Fruit fly (Drosophila melanogaster) whole organism, embryonic: ENCODE results near the gene DAAM.

Experiments used
- Asciz ChIP-seq: fragments of 200-800 bp; sonication (Bioruptor generic); optimal IDR thresholded peaks from 2 replicates; lab custom pipeline; 2017; ENCODE audit warnings: missing biosample characterization, mild to moderate bottlenecking, missing genetic modification characterization, missing genetic modification reagents
- CG10654 ChIP-seq: fragments of 200-800 bp; sonication (Bioruptor generic); optimal IDR thresholded peaks from 2 replicates; lab custom pipeline; 2016; ENCODE audit warnings: missing biosample characterization, missing genetic modification characterization
- CG14667 ChIP-seq: fragments of 200-800 bp; sonication (Bioruptor generic); IDR thresholded peaks from 2 replicates; pipeline ENCODE4 v1.3.6; 2022; ENCODE audit warnings: missing biosample characterization, missing genetic modification characterization
- CG15514 ChIP-seq: fragments of 200-800 bp; sonication (Bioruptor generic); optimal IDR thresholded peaks from 3 replicates; lab custom pipeline; 2017; ENCODE audit warnings: missing biosample characterization, missing genetic modification characterization, mild to moderate bottlenecking, moderate library complexity, missing genetic modification reagents
- CG16779 ChIP-seq: fragments of 200-800 bp; sonication (Bioruptor generic); IDR thresholded peaks from 2 replicates; pipeline ENCODE4 v1.3.6; 2022; ENCODE audit warnings: missing biosample characterization, missing genetic modification characterization
- CG18011 ChIP-seq: fragments of 200-800 bp; sonication (Bioruptor generic); optimal IDR thresholded peaks from 2 replicates; lab custom pipeline; 2017; ENCODE audit warnings: missing biosample characterization, missing genetic modification characterization, mild to moderate bottlenecking, moderate library complexity, missing genotype
- CG2120 ChIP-seq: fragments of 200-800 bp; sonication (Bioruptor generic); optimal IDR thresholded peaks from 3 replicates; lab custom pipeline; 2016; ENCODE audit warnings: missing biosample characterization, missing genetic modification characterization
- CG2129 ChIP-seq: fragments of 200-800 bp; sonication (Bioruptor generic); IDR thresholded peaks from 2 replicates; pipeline ENCODE4 v1.3.6; 2022; ENCODE audit warnings: missing biosample characterization, missing genetic modification characterization; ENCODE audit not compliant: partially characterized antibody
- CG2889 ChIP-seq: fragments of 200-800 bp; sonication (Bioruptor generic); IDR thresholded peaks from 3 replicates; pipeline ENCODE4 v1.3.6; 2022; ENCODE audit warnings: missing biosample characterization, missing genetic modification characterization
- CG4360 ChIP-seq: fragments of 200-800 bp; sonication (Bioruptor generic); IDR thresholded peaks from 2 replicates; pipeline ENCODE4 v1.3.6; 2022; ENCODE audit warnings: missing biosample characterization, missing genetic modification characterization
- CG6791 ChIP-seq: fragments of 200-800 bp; sonication (Bioruptor generic); IDR thresholded peaks from 3 replicates; pipeline ENCODE4 v1.3.6; 2022; ENCODE audit warnings: missing biosample characterization, missing genetic modification characterization; ENCODE audit not compliant: partially characterized antibody
- CG7271 ChIP-seq: fragments of 200-800 bp; sonication (Bioruptor generic); optimal IDR thresholded peaks from 2 replicates; lab custom pipeline; 2018; ENCODE audit warnings: missing biosample characterization, mild to moderate bottlenecking, missing genetic modification characterization, moderate library complexity
- CG7839 ChIP-seq: fragments of 200-800 bp; sonication (Bioruptor generic); optimal IDR thresholded peaks from 3 replicates; lab custom pipeline; 2018; ENCODE audit warnings: missing biosample characterization, mild to moderate bottlenecking, missing genetic modification characterization, moderate library complexity
- CG9797 ChIP-seq: fragments of 200-800 bp; sonication (Bioruptor generic); optimal IDR thresholded peaks from 3 replicates; lab custom pipeline; 2018; ENCODE audit warnings: missing biosample characterization, mild to moderate bottlenecking, missing genetic modification characterization
- CkIIα-i1 ChIP-seq: fragments of 200-800 bp; sonication (Bioruptor generic); IDR thresholded peaks from 2 replicates; pipeline ENCODE4 v1.3.6; 2022; ENCODE audit warnings: missing biosample characterization, missing genetic modification characterization
- Deaf1 ChIP-seq: fragments of 200-800 bp; optimal IDR thresholded peaks from 3 replicates; lab custom pipeline; 2019; ENCODE audit warnings: missing biosample characterization, mild to moderate bottlenecking, missing genetic modification characterization, moderate library complexity
- Dref ChIP-seq: fragments of 200-800 bp; sonication (Bioruptor generic); IDR thresholded peaks from 2 replicates; pipeline ENCODE4 v1.3.6; 2022; ENCODE audit warnings: missing biosample characterization, missing genetic modification characterization
- Drgx ChIP-seq: fragments of 200-800 bp; sonication (Bioruptor generic); IDR thresholded peaks from 2 replicates; pipeline ENCODE4 v1.3.6; 2022; ENCODE audit warnings: missing biosample characterization, missing genetic modification characterization
- Ets65A ChIP-seq: fragments of 200-800 bp; sonication (Bioruptor generic); peaks from one replicate; lab custom pipeline; 2016; ENCODE audit warnings: missing biosample characterization, missing genetic modification characterization
- Kr ChIP-seq: fragments of 200-800 bp; sonication (Bioruptor generic); optimal IDR thresholded peaks from 2 replicates; lab custom pipeline; 2017; ENCODE audit warnings: missing biosample characterization, mild to moderate bottlenecking, missing genetic modification characterization
- NC2β ChIP-seq: fragments of 200-800 bp; sonication (Bioruptor generic); optimal IDR thresholded peaks from 2 replicates; lab custom pipeline; 2016; ENCODE audit warnings: missing biosample characterization, missing genetic modification characterization
- Ravus ChIP-seq: fragments of 200-800 bp; sonication (Bioruptor generic); IDR thresholded peaks from 2 replicates; pipeline ENCODE4 v1.3.6; 2022; ENCODE audit warnings: missing biosample characterization, missing genetic modification characterization
- Side ChIP-seq: fragments of 200-800 bp; sonication (Bioruptor generic); optimal IDR thresholded peaks from 2 replicates; lab custom pipeline; 2016; ENCODE audit warnings: missing biosample characterization, missing genetic modification characterization
- Six4 ChIP-seq: fragments of 200-800 bp; sonication (Bioruptor generic); optimal IDR thresholded peaks from 2 replicates; lab custom pipeline; 2016; ENCODE audit warnings: missing biosample characterization, missing genetic modification characterization
- Taf1 ChIP-seq: fragments of 200-800 bp; sonication (Bioruptor generic); IDR thresholded peaks from 2 replicates; pipeline ENCODE4 v1.3.6; 2022; ENCODE audit warnings: missing biosample characterization, missing genetic modification characterization
- Trl ChIP-seq, 3 experiments: fragments of >200 bp in 2 of 3; fragments of 200-800 bp in 1 of 3; sonication (Bioruptor generic) in 1 of 3; optimal IDR thresholded peaks; 2 replicates in 1 of 3; 3 replicates in 2 of 3; lab custom pipeline; 2016 to 2017; ENCODE audit warnings: missing biosample characterization in 1 of 3, missing genetic modification characterization in 1 of 3
- Vsx1 ChIP-seq: fragments of 200-800 bp; sonication (Bioruptor generic); optimal IDR thresholded peaks from 2 replicates; lab custom pipeline; 2017; ENCODE audit warnings: missing biosample characterization, mild to moderate bottlenecking, missing genetic modification characterization, missing genetic modification reagents
- ab ChIP-seq: fragments of 200-800 bp; sonication (Bioruptor generic); optimal IDR thresholded peaks from 2 replicates; lab custom pipeline; 2016; ENCODE audit warnings: missing biosample characterization, missing genetic modification characterization
- ara ChIP-seq: fragments of 200-800 bp; sonication (Bioruptor generic); IDR thresholded peaks from 2 replicates; pipeline ENCODE4 v1.3.6; 2022; ENCODE audit warnings: missing biosample characterization, missing genetic modification characterization
- ase ChIP-seq: fragments of 200-800 bp; sonication (Bioruptor generic); IDR thresholded peaks from 3 replicates; pipeline ENCODE4 v1.3.6; 2022; ENCODE audit warnings: missing biosample characterization, missing genetic modification characterization
- ato ChIP-seq: fragments of 200-800 bp; sonication (Bioruptor generic); IDR thresholded peaks from 2 replicates; pipeline ENCODE4 v1.3.6; 2022; ENCODE audit warnings: missing biosample characterization, missing genetic modification characterization; ENCODE audit not compliant: partially characterized antibody
- bcd ChIP-seq: fragments of 200-800 bp; sonication (Bioruptor generic); optimal IDR thresholded peaks from 2 replicates; lab custom pipeline; 2017; ENCODE audit warnings: missing biosample characterization, mild to moderate bottlenecking, missing genetic modification characterization
- cg ChIP-seq: fragments of 200-800 bp; sonication (Bioruptor generic); optimal IDR thresholded peaks from 3 replicates; lab custom pipeline; 2019; ENCODE audit warnings: missing biosample characterization, mild to moderate bottlenecking, missing genetic modification characterization, moderate library complexity
- ci ChIP-seq: fragments of 200-800 bp; sonication (Bioruptor generic); IDR thresholded peaks from 3 replicates; pipeline ENCODE4 v1.3.6; 2022; ENCODE audit warnings: missing biosample characterization, missing genetic modification characterization
- cwo ChIP-seq: fragments of 200-800 bp; sonication (Bioruptor generic); optimal IDR thresholded peaks from 3 replicates; lab custom pipeline; 2017; ENCODE audit warnings: missing biosample characterization, missing genetic modification characterization, mild to moderate bottlenecking, moderate library complexity, missing genetic modification reagents
- emc ChIP-seq: fragments of 200-800 bp; sonication (Bioruptor generic); optimal IDR thresholded peaks from 2 replicates; lab custom pipeline; 2016; ENCODE audit warnings: missing biosample characterization, missing genetic modification characterization
- inv ChIP-seq: fragments of 200-800 bp; sonication (Bioruptor generic); IDR thresholded peaks from 2 replicates; pipeline ENCODE4 v1.3.6; 2022; ENCODE audit warnings: missing biosample characterization, missing genetic modification characterization; ENCODE audit not compliant: partially characterized antibody
- lmd ChIP-seq: fragments of 200-800 bp; sonication (Bioruptor generic); IDR thresholded peaks from 2 replicates; pipeline ENCODE4 v1.3.6; 2022; ENCODE audit warnings: missing biosample characterization, missing genetic modification characterization
- mirr ChIP-seq: fragments of 200-800 bp; sonication (Bioruptor generic); optimal IDR thresholded peaks from 3 replicates; lab custom pipeline; 2018; ENCODE audit warnings: missing biosample characterization, mild to moderate bottlenecking, missing genetic modification characterization
- nom ChIP-seq: fragments of 200-800 bp; sonication (Bioruptor generic); optimal IDR thresholded peaks from 2 replicates; lab custom pipeline; 2017; ENCODE audit warnings: missing biosample characterization, missing genetic modification characterization, mild to moderate bottlenecking, moderate library complexity, missing genetic modification reagents
- peb ChIP-seq: fragments of 200-800 bp; sonication (Bioruptor generic); IDR thresholded peaks from 2 replicates; pipeline ENCODE4 v1.3.6; 2022; ENCODE audit warnings: missing biosample characterization, missing genetic modification characterization
- sens ChIP-seq: fragments of 200-800 bp; sonication (Bioruptor generic); peaks from one replicate; lab custom pipeline; 2016; ENCODE audit warnings: missing biosample characterization, missing genetic modification characterization
- sisA ChIP-seq: fragments of 200-800 bp; sonication (Bioruptor generic); IDR thresholded peaks from 2 replicates; pipeline ENCODE4 v1.3.6; 2022; ENCODE audit warnings: missing biosample characterization, missing genetic modification characterization
- sob ChIP-seq: fragments of 200-800 bp; sonication (Bioruptor generic); IDR thresholded peaks from 2 replicates; pipeline ENCODE4 v1.3.6; 2022; ENCODE audit warnings: missing biosample characterization, missing genetic modification characterization
- sqz ChIP-seq: fragments of 200-800 bp; sonication (Bioruptor generic); optimal IDR thresholded peaks from 3 replicates; lab custom pipeline; 2018; ENCODE audit warnings: missing biosample characterization, mild to moderate bottlenecking, missing genetic modification characterization
- stwl ChIP-seq: fragments of 200-800 bp; sonication (Bioruptor generic); optimal IDR thresholded peaks from 3 replicates; lab custom pipeline; 2018; ENCODE audit warnings: missing biosample characterization, mild to moderate bottlenecking, missing genetic modification characterization, moderate library complexity
- tap ChIP-seq: fragments of 200-800 bp; optimal IDR thresholded peaks from 3 replicates; lab custom pipeline; 2019; ENCODE audit warnings: missing biosample characterization, mild to moderate bottlenecking, missing genetic modification characterization, moderate library complexity
- trem ChIP-seq: fragments of 200-800 bp; optimal IDR thresholded peaks from 3 replicates; lab custom pipeline; 2019; ENCODE audit warnings: missing biosample characterization, mild to moderate bottlenecking, missing genetic modification characterization, moderate library complexity
- usp ChIP-seq: fragments of >200 bp; optimal IDR thresholded peaks from 2 replicates; lab custom pipeline; 2017; ENCODE audit warnings: missing biosample characterization, missing genetic modification characterization

The DAAM gene

dm6 chrX:1275018-1275820 is 46.9 kb downstream of the DAAM start, which contains the start of gene Atf3 (continued):
- TF ChIP-seq Kr (GFP tag; lab: Kevin White, UChicago) (no peak), CkIIα-i1 (peak; percentile 95), tap (tag; lab: Kevin White, UChicago) (peak; percentile 98), usp (GFP tag; lab: Kevin White, UChicago) (no peak), Vsx1 (GFP tag; lab: Kevin White, UChicago) (peak; percentile 98), CG6791 (GFP tag; lab: Robert Waterston, UW) (no peak), ase (peak; percentile 97), CG15514 (peak; percentile 96), CG18011 (peak; percentile 93), Ravus (peak; percentile 97), cwo (GFP tag; lab: Kevin White, UChicago) (peak; percentile 99), CG16779 (GFP tag; lab: Robert Waterston, UW) (peak; percentile 96), inv (no peak), CG2129 (no peak), nom (GFP tag; lab: Kevin White, UChicago) (no peak), CG10654 (GFP tag; lab: Kevin White, UChicago) (peak; percentile 99), Asciz (GFP tag; lab: Kevin White, UChicago) (peak; percentile 97), ci (GFP tag; lab: Robert Waterston, UW) (peak; percentile 96), cg (GFP tag; lab: Kevin White, UChicago) (peak; percentile 53), mirr (GFP tag; lab: Kevin White, UChicago) (peak; percentile 100), stwl (tag; lab: Kevin White, UChicago) (peak; percentile 22), NC2β (GFP tag; lab: Kevin White, UChicago) (peak; percentile 97), ab (GFP tag; lab: Kevin White, UChicago) (peak; percentile 98), lmd (GFP tag; lab: Robert Waterston, UW) (peak; percentile 100), CG7271 (tag; lab: Kevin White, UChicago) (peak; percentile 85), ato (GFP tag; lab: Robert Waterston, UW) (no peak), Deaf1 (tag; lab: Kevin White, UChicago) (peak; percentile 96), sisA (GFP tag; lab: Robert Waterston, UW) (peak; percentile 99), sob (GFP tag; lab: Robert Waterston, UW) (peak; percentile 99), CG2889 (GFP tag; lab: Robert Waterston, UW) (peak; percentile 97), Trl (optimal IDR thresholded peaks at IDR 0.05; lab: Kevin White, UChicago) (no peak), Trl (GFP tag; optimal IDR thresholded peaks at IDR 0.05; lab: Kevin White, UChicago) (peak; percentile 99), Ets65A (GFP tag; lab: Kevin White, UChicago) (peak; percentile 100), Drgx (GFP tag; lab: Robert Waterston, UW) (peak; percentile 97), Six4 (GFP tag; lab: Kevin White, UChicago) (peak; percentile 98), emc (peak; percentile 99), bcd (GFP tag; lab: Kevin White, UChicago) (peak; percentile 100), sqz (GFP tag; lab: Kevin White, UChicago) (peak; percentile 96), ara (GFP tag; lab: Robert Waterston, UW) (peak; percentile 97), peb (peak; percentile 97), trem (tag; lab: Kevin White, UChicago) (peak; percentile 94), Side (peak; percentile 99), CG9797 (peak; percentile 60), Taf1 (GFP tag; lab: Robert Waterston, UW) (peak; percentile 98), CG4360 (peak; percentile 72; the same call in 1 of the 2 replicates), sens (GFP tag; lab: Kevin White, UChicago) (peak; percentile 100), Dref (GFP tag; lab: Robert Waterston, UW) (peak; percentile 47), CG14667 (GFP tag; lab: Robert Waterston, UW) (peak; percentile 98), CG7839 (tag; lab: Kevin White, UChicago) (peak; percentile 100), CG2120 (peak; percentile 100)
